Fruit fly (Drosophila melanogaster) ovary, adult (tissue): ENCODE results near the gene Grik.
A peak's percentile ranks its signal among the peaks of the same experiment; 100 is the strongest.

Source experiments
- CG17801 ChIP-seq: fragments of 200-800 bp; optimal IDR thresholded peaks from 2 replicates; lab custom pipeline; 2019; ENCODE audit warnings: missing biosample characterization, mild to moderate bottlenecking, missing genetic modification characterization, moderate library complexity; ENCODE audit not compliant: partially characterized antibody

The Grik gene

dm6 chr3R:20915828-20916227, 14.1 kb downstream of the Grik start:
- no peak for TF ChIP-seq CG17801 (GFP tag; lab: Kevin White, UChicago)

- no peak for TF ChIP-seq CG17801 (GFP tag; lab: Kevin White, UChicago)
Measured at dm6 chr3R:20945463-20945862, 43.7 kb downstream of the Grik start, which contains the start of gene CG31191. Gene CG31191 (minus strand): TSS chr3R:20945530.

dm6 chr3R:20946774-20947173, 45.0 kb downstream of the Grik start:
- no peak for TF ChIP-seq CG17801 (GFP tag; lab: Kevin White, UChicago)

dm6 chr3R:20947991-20948407, 46.2 kb downstream of the Grik start:
- no peak for TF ChIP-seq CG17801 (GFP tag; lab: Kevin White, UChicago)

- no peak for TF ChIP-seq CG17801 (GFP tag; lab: Kevin White, UChicago)
Measured at dm6 chr3R:20948448-20949174, 46.9 kb downstream of the Grik start, which contains the start of gene Atpalpha. Gene Atpalpha (plus strand): TSS chr3R:20948714.

dm6 chr3R:20949175-20949748, 47.5 kb downstream of the Grik start:
- TF ChIP-seq CG17801 (GFP tag; lab: Kevin White, UChicago): no peak

- no peak for TF ChIP-seq CG17801 (GFP tag; lab: Kevin White, UChicago)
Measured at dm6 chr3R:20949749-20950676, 48.3 kb downstream of the Grik start.

- peak; percentile 3 for TF ChIP-seq CG17801 (GFP tag; lab: Kevin White, UChicago)
Measured at dm6 chr3R:20950677-20951018, 48.9 kb downstream of the Grik start.

- no peak for TF ChIP-seq CG17801 (GFP tag; lab: Kevin White, UChicago)
Measured at dm6 chr3R:20951353-20951955, 49.7 kb downstream of the Grik start.

dm6 chr3R:20952423-20953013, 50.8 kb downstream of the Grik start:
- TF ChIP-seq CG17801 (GFP tag; lab: Kevin White, UChicago): no peak

dm6 chr3R:20954531-20954930, 52.8 kb downstream of the Grik start:
- TF ChIP-seq CG17801 (GFP tag; lab: Kevin White, UChicago): no peak

- TF ChIP-seq CG17801 (GFP tag; lab: Kevin White, UChicago): no peak
Measured at dm6 chr3R:20955119-20955518, 53.4 kb downstream of the Grik start.

dm6 chr3R:20955932-20956636, 54.3 kb downstream of the Grik start:
- no peak for TF ChIP-seq CG17801 (GFP tag; lab: Kevin White, UChicago)
